Fruit fly (Drosophila melanogaster) whole organism, adult: ENCODE measurements around the gene CG6028.

ENCODE experiments used
- CG1620 ChIP-seq: fragments of 200-800 bp; sonication (Bioruptor generic); optimal IDR thresholded peaks from 2 replicates; lab custom pipeline; 2016; ENCODE audit warnings: missing biosample characterization, missing genetic modification characterization
- cic ChIP-seq: fragments of 200-800 bp; sonication (Bioruptor generic); optimal IDR thresholded peaks from 2 replicates; lab custom pipeline; 2017; ENCODE audit warnings: missing biosample characterization, mild to moderate bottlenecking, missing genetic modification characterization, moderate library complexity
- kay ChIP-seq: fragments of 200-800 bp; sonication (Bioruptor generic); peaks from one replicate; lab custom pipeline; 2016; ENCODE audit warnings: missing biosample characterization, missing genetic modification characterization, borderline replicate concordance
- ovo ChIP-seq: fragments of 200-800 bp; sonication (Bioruptor generic); optimal IDR thresholded peaks from 2 replicates; lab custom pipeline; 2016; ENCODE audit warnings: missing biosample characterization, missing genetic modification characterization

DNA sequence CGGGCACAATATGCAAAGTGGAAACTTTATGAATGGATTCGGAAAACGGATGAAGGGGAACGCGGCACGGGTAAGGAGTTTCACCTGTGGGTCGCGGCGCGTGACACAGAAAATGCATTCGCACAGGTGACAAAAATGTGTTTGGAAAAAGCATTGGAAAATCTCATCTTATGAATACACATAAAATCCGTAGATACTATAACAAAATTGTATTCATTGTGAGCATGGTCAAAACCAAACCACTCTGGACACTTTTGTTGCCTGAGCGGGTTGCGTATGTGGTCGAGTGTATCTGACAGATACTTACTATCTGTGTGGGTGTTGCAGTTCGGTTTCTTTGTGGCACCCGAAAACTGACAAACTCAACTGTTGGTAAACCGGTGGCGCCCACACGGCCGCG, 14.2 kb upstream of the CG6028 start:
- no peak for TF ChIP-seq cic (GFP tag; lab: Kevin White, UChicago)
- TF ChIP-seq ovo (GFP tag; lab: Kevin White, UChicago) = no peak
- no peak for TF ChIP-seq kay (GFP tag; lab: Kevin White, UChicago)
- TF ChIP-seq CG1620 (GFP tag; lab: Kevin White, UChicago) = no peak
